Fruit fly (Drosophila melanogaster) whole organism, pupa: ENCODE results near the gene CG45045.

Experiments used
- CG10348 ChIP-seq: fragments of 200-800 bp; sonication (Bioruptor generic); IDR thresholded peaks from 2 replicates; pipeline ENCODE4 v1.3.6; 2022; ENCODE audit warnings: missing biosample characterization, missing genetic modification characterization
- CG12605 ChIP-seq: fragments of 200-800 bp; sonication (Bioruptor generic); IDR thresholded peaks from 2 replicates; pipeline ENCODE4 v1.3.6; 2022; ENCODE audit warnings: missing biosample characterization, missing genetic modification characterization
- CG13204 ChIP-seq: fragments of 200-800 bp; sonication (Bioruptor generic); optimal IDR thresholded peaks from 2 replicates; lab custom pipeline; 2018; ENCODE audit warnings: missing biosample characterization, mild to moderate bottlenecking, missing genetic modification characterization, moderate library complexity
- CG14655 ChIP-seq: fragments of 200-800 bp; sonication (Bioruptor generic); optimal IDR thresholded peaks from 3 replicates; lab custom pipeline; 2017; ENCODE audit warnings: mild to moderate bottlenecking, missing biosample characterization, missing genetic modification reagents, missing genetic modification characterization
- CG15710 ChIP-seq: fragments of 200-800 bp; sonication (Bioruptor generic); optimal IDR thresholded peaks from 2 replicates; lab custom pipeline; 2018; ENCODE audit warnings: missing biosample characterization, mild to moderate bottlenecking, missing genetic modification characterization, moderate library complexity
- CG17806 ChIP-seq: fragments of 200-800 bp; sonication (Bioruptor generic); optimal IDR thresholded peaks from 2 replicates; lab custom pipeline; 2018; ENCODE audit warnings: missing biosample characterization, mild to moderate bottlenecking, missing genetic modification characterization, moderate library complexity
- CG32121 ChIP-seq: fragments of 200-800 bp; sonication (Bioruptor generic); IDR thresholded peaks from 2 replicates; pipeline ENCODE4 v1.3.6; 2022; ENCODE audit warnings: missing biosample characterization, missing genetic modification characterization
- CG34367 ChIP-seq: fragments of 200-800 bp; sonication (Bioruptor generic); optimal IDR thresholded peaks from 2 replicates; lab custom pipeline; 2018; ENCODE audit warnings: missing biosample characterization, mild to moderate bottlenecking, missing genetic modification characterization
- CG4496 ChIP-seq: fragments of 200-800 bp; sonication (Bioruptor generic); IDR thresholded peaks from 3 replicates; pipeline ENCODE4 v1.3.6; 2022; ENCODE audit warnings: missing biosample characterization, missing genetic modification characterization
- CG8159 ChIP-seq: fragments of 200-800 bp; sonication (Bioruptor generic); optimal IDR thresholded peaks from 3 replicates; lab custom pipeline; 2018; ENCODE audit warnings: missing biosample characterization, mild to moderate bottlenecking, missing genetic modification characterization, moderate library complexity
- CG8301 ChIP-seq: fragments of 200-800 bp; sonication (Bioruptor generic); optimal IDR thresholded peaks from 2 replicates; lab custom pipeline; 2018; ENCODE audit warnings: missing biosample characterization, mild to moderate bottlenecking, missing genetic modification characterization
- CG9948 ChIP-seq: fragments of 200-800 bp; sonication (Bioruptor generic); optimal IDR thresholded peaks from 2 replicates; lab custom pipeline; 2018; ENCODE audit warnings: missing biosample characterization, mild to moderate bottlenecking, missing genetic modification characterization, moderate library complexity
- D1 ChIP-seq: fragments of 200-800 bp; sonication (Bioruptor generic); optimal IDR thresholded peaks from 2 replicates; lab custom pipeline; 2018; ENCODE audit warnings: missing biosample characterization, mild to moderate bottlenecking, missing genetic modification characterization, moderate library complexity
- EcR ChIP-seq: fragments of 200-800 bp; sonication (Bioruptor generic); optimal IDR thresholded peaks from 3 replicates; lab custom pipeline; 2019; ENCODE audit warnings: missing biosample characterization, missing genetic modification characterization, mild to moderate bottlenecking, moderate library complexity, missing genetic modification reagents
- Ets98B ChIP-seq: fragments of 200-800 bp; sonication (Bioruptor generic); IDR thresholded peaks from 2 replicates; pipeline ENCODE4 v1.3.6; 2022; ENCODE audit warnings: missing biosample characterization, missing genetic modification characterization
- Pif1A ChIP-seq: fragments of 200-800 bp; sonication (Bioruptor generic); optimal IDR thresholded peaks from 3 replicates; lab custom pipeline; 2016; ENCODE audit warnings: missing biosample characterization, missing genetic modification characterization
- Pif1B ChIP-seq: fragments of 200-800 bp; sonication (Bioruptor generic); optimal IDR thresholded peaks from 3 replicates; lab custom pipeline; 2016; ENCODE audit warnings: missing biosample characterization, missing genetic modification characterization
- Snoo ChIP-seq: fragments of 200-800 bp; sonication (Bioruptor generic); optimal IDR thresholded peaks from 3 replicates; lab custom pipeline; 2017; ENCODE audit warnings: missing biosample characterization, mild to moderate bottlenecking, missing genetic modification characterization, inconsistent platforms
- fd96Ca ChIP-seq: fragments of 200-800 bp; sonication (Bioruptor generic); IDR thresholded peaks from 3 replicates; pipeline ENCODE4 v1.3.6; 2022; ENCODE audit warnings: missing biosample characterization, missing genetic modification characterization
- gl ChIP-seq: fragments of 200-800 bp; sonication (Bioruptor generic); optimal IDR thresholded peaks from 2 replicates; lab custom pipeline; 2018; ENCODE audit warnings: missing biosample characterization, mild to moderate bottlenecking, missing genetic modification characterization
- rn ChIP-seq: fragments of 200-800 bp; sonication (Bioruptor generic); IDR thresholded peaks from 2 replicates; pipeline ENCODE4 v1.3.6; 2022; ENCODE audit warnings: missing biosample characterization, missing genetic modification characterization

Gene CG45045

dm6 chr3R:17710418-17710817 lies 43.0 kb downstream of the CG45045 start:
- no peak for TF ChIP-seq rn (GFP tag; lab: Robert Waterston, UW)
- no peak for TF ChIP-seq EcR (GFP tag; lab: Kevin White, UChicago)
- no peak for TF ChIP-seq CG4496 (GFP tag; lab: Robert Waterston, UW)
- no peak for TF ChIP-seq CG12605
- TF ChIP-seq CG9948 (tag; lab: Kevin White, UChicago): peak; percentile 12
- no peak for TF ChIP-seq CG8159 (tag; lab: Kevin White, UChicago)
- no peak for TF ChIP-seq CG34367
- no peak for TF ChIP-seq CG17806

DNA sequence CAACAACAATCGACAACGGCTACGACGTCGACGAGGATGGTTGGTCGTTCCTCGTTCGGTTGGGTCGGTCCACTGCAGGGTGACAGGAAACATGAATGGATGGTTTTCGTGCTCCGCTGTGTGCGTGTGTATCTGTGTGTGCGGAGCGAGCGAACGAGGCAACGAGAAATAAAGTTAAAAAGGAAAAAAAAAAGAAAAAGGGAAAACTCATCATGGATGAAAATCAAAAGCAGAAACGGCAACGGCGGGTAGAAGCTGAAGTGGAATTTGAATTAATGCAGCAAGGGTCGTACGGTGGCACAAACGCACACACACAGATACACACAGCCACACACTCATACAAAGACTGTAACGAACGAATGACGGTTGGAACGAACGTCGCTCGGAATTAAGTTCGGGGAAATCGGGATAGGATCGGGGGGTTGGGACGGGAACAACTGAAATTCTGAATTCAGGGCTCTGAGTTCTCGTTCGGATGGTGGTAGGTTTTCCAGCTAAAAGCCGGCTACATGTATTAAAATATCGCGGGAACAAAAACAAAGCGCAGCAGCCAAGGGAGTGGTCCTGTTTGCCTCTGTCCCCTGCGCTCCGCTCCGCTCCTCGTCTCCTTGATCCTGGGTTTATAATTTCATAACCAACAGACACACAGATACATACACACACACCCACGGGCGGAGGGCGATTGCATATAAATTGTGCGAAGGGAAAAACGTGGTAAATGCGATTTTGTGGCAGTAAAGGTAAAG lies 43.7 kb downstream of the CG45045 start:
- TF ChIP-seq CG32121: no peak
- TF ChIP-seq CG4496 (GFP tag; lab: Robert Waterston, UW): peak; percentile 54; the same call in 1 of the 3 replicates
- peak; percentile 18 for TF ChIP-seq Pif1B
- TF ChIP-seq rn (GFP tag; lab: Robert Waterston, UW): no peak
- TF ChIP-seq CG13204: peak; percentile 85
- peak; percentile 20 for TF ChIP-seq CG8159 (tag; lab: Kevin White, UChicago)
- TF ChIP-seq EcR (GFP tag; lab: Kevin White, UChicago): peak; percentile 70
- TF ChIP-seq CG14655: peak; percentile 15
- no peak for TF ChIP-seq CG8301 (tag; lab: Kevin White, UChicago)
- no peak for TF ChIP-seq CG15710

DNA sequence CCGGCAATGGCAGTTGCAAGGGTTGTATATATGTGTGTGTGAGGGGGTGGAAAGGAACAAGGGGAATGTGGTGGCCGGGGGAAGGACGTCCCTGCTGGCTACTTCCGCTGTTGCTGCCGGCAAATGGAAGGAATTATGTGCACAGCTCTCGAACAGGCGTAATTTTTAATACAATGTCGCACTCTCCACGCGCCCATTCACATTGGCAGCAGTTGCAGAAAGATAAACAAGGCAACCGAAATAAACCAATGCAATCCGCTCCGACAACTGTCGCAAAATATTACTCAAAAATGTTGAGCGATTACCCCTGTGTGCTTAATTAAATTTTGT lies 44.2 kb downstream of the CG45045 start:
- TF ChIP-seq fd96Ca (GFP tag; lab: Robert Waterston, UW): no peak

DNA sequence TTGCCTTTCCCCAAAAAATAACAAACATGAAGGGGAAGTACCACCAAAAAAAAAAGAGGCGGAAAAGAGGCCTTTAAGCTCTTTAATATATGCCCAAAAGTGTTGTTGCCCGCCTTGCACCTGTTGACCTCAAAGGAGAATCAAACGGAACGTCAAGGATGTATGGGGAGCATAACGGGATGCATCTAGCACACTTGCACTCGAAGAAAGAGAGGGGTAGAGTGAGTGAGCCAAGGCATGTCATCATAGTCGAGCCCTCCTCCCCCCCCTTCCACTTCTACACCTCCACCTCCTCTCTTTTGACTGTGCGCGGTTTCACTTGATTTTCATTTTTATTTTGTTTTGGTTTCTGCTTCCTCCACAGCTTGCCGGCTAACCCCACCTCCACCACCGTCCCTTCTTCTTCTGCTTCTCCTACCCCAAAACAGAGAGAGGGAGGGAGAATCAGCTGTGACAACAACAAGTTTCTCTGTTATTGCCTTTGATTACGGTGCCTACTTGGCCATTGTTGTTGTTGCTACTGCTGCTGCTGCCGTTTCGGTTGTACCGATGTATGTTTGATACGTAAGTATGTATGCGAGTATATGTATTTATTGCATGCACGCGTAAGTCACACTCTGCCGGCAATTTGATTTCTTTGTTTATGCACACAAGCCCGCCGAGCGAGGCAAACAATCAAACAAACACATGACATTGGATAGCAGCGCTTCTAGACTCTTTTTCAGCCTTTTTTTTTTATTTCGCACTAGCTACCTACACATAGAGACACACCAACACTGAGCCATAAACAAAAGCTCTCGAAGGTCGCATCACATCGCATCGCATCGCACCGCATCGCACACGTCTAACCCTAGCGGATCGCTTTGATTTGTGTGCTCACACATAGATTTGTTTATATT lies 45.5 kb downstream of the CG45045 start:
- TF ChIP-seq CG14655 (no peak), fd96Ca (GFP tag; lab: Robert Waterston, UW) (no peak), D1 (tag; lab: Kevin White, UChicago) (no peak), Ets98B (GFP tag; lab: Robert Waterston, UW) (no peak), CG15710 (no peak), CG17806 (no peak), CG10348 (GFP tag; lab: Robert Waterston, UW) (no peak), CG8159 (tag; lab: Kevin White, UChicago) (no peak), Snoo (tag; lab: Kevin White, UChicago) (no peak), gl (no peak), CG13204 (peak; percentile 80), CG12605 (peak; percentile 21; the same call in 1 of the 2 replicates), Pif1B (no peak), Pif1A (GFP tag; lab: Kevin White, UChicago) (no peak), EcR (GFP tag; lab: Kevin White, UChicago) (peak; percentile 79), CG4496 (GFP tag; lab: Robert Waterston, UW) (0 out of 3 replicates have a peak, but pooled peaks have one; percentile 12), CG32121 (no peak), rn (GFP tag; lab: Robert Waterston, UW) (no peak), CG9948 (tag; lab: Kevin White, UChicago) (no peak), CG34367 (no peak), CG8301 (tag; lab: Kevin White, UChicago) (no peak)

- TF ChIP-seq CG4496 (GFP tag; lab: Robert Waterston, UW): no peak
- TF ChIP-seq CG8159 (tag; lab: Kevin White, UChicago): no peak
- TF ChIP-seq CG17806: no peak
- TF ChIP-seq CG10348 (GFP tag; lab: Robert Waterston, UW): no peak
- TF ChIP-seq CG9948 (tag; lab: Kevin White, UChicago): no peak
- TF ChIP-seq Ets98B (GFP tag; lab: Robert Waterston, UW): no peak
- TF ChIP-seq CG13204: no peak
- no peak for TF ChIP-seq CG12605
- TF ChIP-seq D1 (tag; lab: Kevin White, UChicago): no peak
- no peak for TF ChIP-seq CG34367
- TF ChIP-seq fd96Ca (GFP tag; lab: Robert Waterston, UW): no peak
- TF ChIP-seq CG15710: no peak
- TF ChIP-seq Pif1B: no peak
- TF ChIP-seq CG14655: no peak
- no peak for TF ChIP-seq rn (GFP tag; lab: Robert Waterston, UW)
- TF ChIP-seq Pif1A (GFP tag; lab: Kevin White, UChicago): no peak
- no peak for TF ChIP-seq CG32121
- TF ChIP-seq gl: no peak
- no peak for TF ChIP-seq Snoo (tag; lab: Kevin White, UChicago)
- TF ChIP-seq, all 21 proteins: peak for 0
These were observed 47.0 kb downstream of the CG45045 start for dm6 chr3R:17714370-17714769.

- no peak for TF ChIP-seq CG14655
- no peak for TF ChIP-seq fd96Ca (GFP tag; lab: Robert Waterston, UW)
- TF ChIP-seq EcR (GFP tag; lab: Kevin White, UChicago): peak; percentile 97
- TF ChIP-seq CG4496 (GFP tag; lab: Robert Waterston, UW): 0 out of 3 replicates have a peak, but pooled peaks have one; percentile 17
- peak; percentile 73 for TF ChIP-seq CG13204
These were observed 47.5 kb downstream of the CG45045 start for dm6 chr3R:17714773-17715344.
